Worm (Caenorhabditis elegans) whole organism, L1 larva: Measurements from ENCODE around the gene fbxb-40.

Source experiments
- alr-1 ChIP-seq: fragments of 200-800 bp; sonication (Bioruptor generic); optimal IDR thresholded peaks from 2 replicates; lab custom pipeline; 2018; ENCODE audit warnings: borderline replicate concordance, mild to moderate bottlenecking, missing genetic modification characterization, missing compliant biosample characterization
- aly-2 ChIP-seq: fragments of 150-350 bp; optimal IDR thresholded peaks from 2 replicates; lab custom pipeline; 2014; ENCODE audit warnings: missing biosample characterization, missing genetic modification characterization
- lin-13 ChIP-seq: fragments of 150-350 bp; optimal IDR thresholded peaks from 2 replicates; lab custom pipeline; 2014; ENCODE audit warnings: missing biosample characterization, missing genetic modification reagents, missing genetic modification characterization
- lin-39 ChIP-seq: fragments of 150-350 bp; optimal IDR thresholded peaks from 2 replicates; lab custom pipeline; 2014; ENCODE audit warnings: missing biosample characterization, missing genetic modification reagents, missing genetic modification characterization
- nhr-28 ChIP-seq: fragments of 150-350 bp; optimal IDR thresholded peaks from 2 replicates; lab custom pipeline; 2014; ENCODE audit warnings: missing biosample characterization, missing genetic modification characterization
- nhr-77 ChIP-seq: fragments of 150-350 bp; optimal IDR thresholded peaks from 2 replicates; lab custom pipeline; 2014; ENCODE audit warnings: missing biosample characterization, missing genetic modification characterization
- rnt-1 ChIP-seq: sonication (generic microtip); optimal IDR thresholded peaks from 2 replicates; lab custom pipeline; 2016; ENCODE audit warnings: mild to moderate bottlenecking, missing genetic modification characterization, moderate library complexity, missing compliant biosample characterization
- skn-1 ChIP-seq: fragments of 150-350 bp; optimal IDR thresholded peaks from 2 replicates; lab custom pipeline; 2014; ENCODE audit warnings: missing biosample characterization, missing genetic modification characterization
- snpc-4 ChIP-seq: fragments of 150-350 bp; optimal IDR thresholded peaks from 2 replicates; lab custom pipeline; 2014; ENCODE audit warnings: missing biosample characterization, missing genetic modification characterization

- no peak for TF ChIP-seq snpc-4 (tag; lab: Kevin White, UChicago)
- TF ChIP-seq lin-39: no peak
- TF ChIP-seq nhr-28: no peak
- TF ChIP-seq lin-13 (GFP tag; lab: Kevin White, UChicago): no peak
- TF ChIP-seq alr-1 (tag; lab: Kevin White, UChicago): no peak
- TF ChIP-seq rnt-1: no peak
- TF ChIP-seq skn-1: no peak
- TF ChIP-seq nhr-77 (tag; lab: Kevin White, UChicago): no peak
- TF ChIP-seq aly-2: no peak
Observed at ce11 chrII:1072106-1072505, 22.4 kb upstream of the fbxb-40 start, which contains the start of gene K02E7.4.
